Fruit fly (Drosophila melanogaster) whole organism, prepupa: ENCODE measurements around the gene CG17264.

Experiments
- Blimp-1 ChIP-seq: fragments of 200-800 bp; sonication (Bioruptor generic); optimal IDR thresholded peaks from 3 replicates; lab custom pipeline; 2017; ENCODE audit warnings: missing biosample characterization, missing genetic modification characterization, mild to moderate bottlenecking, moderate library complexity, missing genetic modification reagents
- CG7368 ChIP-seq: fragments of 200-800 bp; sonication (Bioruptor generic); optimal IDR thresholded peaks from 3 replicates; lab custom pipeline; 2016; ENCODE audit warnings: missing biosample characterization, missing genetic modification characterization
- Eip75B ChIP-seq: fragments of 200-800 bp; sonication (Bioruptor generic); optimal IDR thresholded peaks from 3 replicates; lab custom pipeline; 2016; ENCODE audit warnings: missing biosample characterization, missing genetic modification characterization
- Hr39 ChIP-seq: fragments of 200-800 bp; sonication (Bioruptor generic); optimal IDR thresholded peaks from 2 replicates; lab custom pipeline; 2016; ENCODE audit warnings: missing biosample characterization, missing genetic modification characterization
- acj6 ChIP-seq: fragments of 200-800 bp; sonication (Bioruptor generic); optimal IDR thresholded peaks from 3 replicates; lab custom pipeline; 2016; ENCODE audit warnings: missing biosample characterization, missing genetic modification characterization
- topi ChIP-seq: fragments of 200-800 bp; sonication (Bioruptor generic); optimal IDR thresholded peaks from 3 replicates; lab custom pipeline; 2016; ENCODE audit warnings: missing biosample characterization, missing genetic modification characterization

dm6 chr2L:3044660-3045504 is 26.6 kb downstream of the CG17264 start:
- TF ChIP-seq topi (GFP tag; lab: Kevin White, UChicago): no peak
- no peak for TF ChIP-seq Blimp-1 (GFP tag; lab: Kevin White, UChicago)
- no peak for TF ChIP-seq acj6
- no peak for TF ChIP-seq CG7368
- TF ChIP-seq Eip75B (GFP tag; lab: Kevin White, UChicago): no peak
- no peak for TF ChIP-seq Hr39 (GFP tag; lab: Kevin White, UChicago)
